Worm (Caenorhabditis elegans): ENCODE results near the gene lido-8.

ce11 chrII:2975561-2976230 is 21.1 kb upstream of the lido-8 start:
- TF ChIP-seq elt-2 (tag; optimal IDR thresholded peaks at IDR 0.05) (peak; percentile 96), unc-55 (GFP tag; optimal IDR thresholded peaks at IDR 0.05) (no peak), fkh-10 (GFP tag; optimal IDR thresholded peaks at IDR 0.05) (no peak), ceh-19 (GFP tag; optimal IDR thresholded peaks at IDR 0.05) (no peak), mec-3 (tag; optimal IDR thresholded peaks at IDR 0.05; ENCODE audit: borderline replicate concordance) (no peak), K09A11.1 (tag; optimal IDR thresholded peaks at IDR 0.05; ENCODE audit: insufficient read depth) (no peak), K02D7.2 (tag; optimal IDR thresholded peaks at IDR 0.05) (no peak), ama-1 (optimal IDR thresholded peaks at IDR 0.05) (no peak), ceh-22 (tag; optimal IDR thresholded peaks at IDR 0.05) (no peak)

All from whole organism, late embryonic.